Worm (Caenorhabditis elegans) whole organism, L4/young adult: ENCODE measurements around the gene rpn-6.2.

ENCODE experiments used
- W03F9.2 ChIP-seq: fragments of 150-350 bp; optimal IDR thresholded peaks from 2 replicates; lab custom pipeline; 2014; ENCODE audit warnings: missing biosample characterization, missing genetic modification characterization
- dao-5 ChIP-seq: sonication (generic microtip); optimal IDR thresholded peaks from 2 replicates; lab custom pipeline; 2016; ENCODE audit warnings: missing genotype, missing genetic modification characterization, moderate library complexity, missing compliant biosample characterization

ce11 chrIII:8964684-8965283 is 37.0 kb downstream of the rpn-6.2 start:
- TF ChIP-seq W03F9.2 (tag; lab: Kevin White, UChicago) (no peak), dao-5 (tag; lab: Kevin White, UChicago) (no peak)
